Worm (Caenorhabditis elegans) whole organism, early embryonic: ENCODE data around the gene hacl-1.

Experiments used
- B0310.2 ChIP-seq: sonication (generic microtip); optimal IDR thresholded peaks from 2 replicates; lab custom pipeline; 2016; ENCODE audit warnings: mild to moderate bottlenecking, missing genetic modification characterization, missing compliant biosample characterization
- F13C5.2 ChIP-seq: sonication (generic microtip); optimal IDR thresholded peaks from 2 replicates; lab custom pipeline; 2017; ENCODE audit warnings: mild to moderate bottlenecking, missing genetic modification characterization, inconsistent platforms, missing compliant biosample characterization
- aly-1 ChIP-seq: sonication (generic microtip); optimal IDR thresholded peaks from 2 replicates; lab custom pipeline; 2016; ENCODE audit warnings: missing genetic modification characterization, missing compliant biosample characterization
- ama-1 ChIP-seq: fragments of 150-350 bp; optimal IDR thresholded peaks from 2 replicates; lab custom pipeline; 2014
- ceh-13 ChIP-seq: fragments of 200-800 bp; sonication (Bioruptor generic); optimal IDR thresholded peaks from 2 replicates; lab custom pipeline; 2018; ENCODE audit warnings: mild to moderate bottlenecking, missing genetic modification characterization, missing compliant biosample characterization
- ceh-36 ChIP-seq: sonication (generic microtip); optimal IDR thresholded peaks from 2 replicates; lab custom pipeline; 2016; ENCODE audit warnings: missing genetic modification characterization, inconsistent platforms, missing compliant biosample characterization
- ets-7 ChIP-seq: sonication (generic microtip); optimal IDR thresholded peaks from 2 replicates; lab custom pipeline; 2016; ENCODE audit warnings: missing genotype, missing genetic modification characterization, missing compliant biosample characterization
- flt-1 ChIP-seq: fragments of 200-800 bp; sonication (Bioruptor generic); IDR thresholded peaks from 2 replicates; pipeline ENCODE4 v1.3.6; 2022; ENCODE audit warnings: missing genetic modification characterization, missing compliant biosample characterization
- hmbx-1 ChIP-seq: sonication (generic microtip); optimal IDR thresholded peaks from 2 replicates; lab custom pipeline; 2016; ENCODE audit warnings: mild to moderate bottlenecking, missing genetic modification characterization, missing compliant biosample characterization
- hmg-4 ChIP-seq: fragments of 200-800 bp; sonication (Bioruptor generic); optimal IDR thresholded peaks from 2 replicates; lab custom pipeline; 2018; ENCODE audit warnings: mild to moderate bottlenecking, missing genetic modification characterization, missing compliant biosample characterization
- hnd-1 ChIP-seq: sonication (generic microtip); optimal IDR thresholded peaks from 2 replicates; lab custom pipeline; 2016; ENCODE audit warnings: missing genetic modification characterization, missing compliant biosample characterization
- pes-1 ChIP-seq: fragments of 200-800 bp; sonication (Bioruptor generic); IDR thresholded peaks from 2 replicates; pipeline ENCODE4 v1.3.6; 2022; ENCODE audit warnings: missing genetic modification reagents, missing genetic modification characterization, missing compliant biosample characterization
- scrt-1 ChIP-seq: fragments of 200-800 bp; sonication (Bioruptor generic); IDR thresholded peaks from 2 replicates; pipeline ENCODE4 v1.3.6; 2022; ENCODE audit warnings: missing genetic modification characterization, missing compliant biosample characterization
- sea-1 ChIP-seq: fragments of 200-800 bp; sonication (Bioruptor generic); conservative IDR thresholded peaks from 2 replicates; pipeline ENCODE4 v1.3.6; 2022; ENCODE audit warnings: missing genetic modification characterization, missing compliant biosample characterization
- tbx-11 ChIP-seq: fragments of 200-800 bp; sonication (Bioruptor generic); IDR thresholded peaks from 2 replicates; pipeline ENCODE4 v1.3.6; 2022; ENCODE audit warnings: missing genetic modification characterization, missing compliant biosample characterization
- tbx-37 ChIP-seq: fragments of 200-800 bp; sonication (Bioruptor generic); conservative IDR thresholded peaks from 2 replicates; pipeline ENCODE4 v1.3.6; 2022; ENCODE audit warnings: missing genetic modification reagents, missing genetic modification characterization, missing compliant biosample characterization
- tra-4 ChIP-seq: sonication (generic microtip); optimal IDR thresholded peaks from 2 replicates; lab custom pipeline; 2017; ENCODE audit warnings: missing genetic modification characterization, missing compliant biosample characterization

Gene hacl-1

ce11 chrII:11534429-11535099, 41.8 kb upstream of the hacl-1 start, which contains the start of gene Y62F5A.12:
TSS of gene Y62F5A.12 (minus strand) at chrII:11534479.
- peak; percentile 63 for TF ChIP-seq tbx-11 (GFP tag; lab: Robert Waterston, UW)
- TF ChIP-seq flt-1 (GFP tag; lab: Robert Waterston, UW), result peak; percentile 82
- TF ChIP-seq tbx-37 (GFP tag; lab: Robert Waterston, UW), result peak; percentile 86
- TF ChIP-seq hnd-1 (tag; lab: Kevin White, UChicago), result peak; percentile 36
- peak; percentile 86 for TF ChIP-seq pes-1 (GFP tag; lab: Robert Waterston, UW)
- TF ChIP-seq ceh-13, result peak; percentile 14
- peak; percentile 71; the same call in 1 of the 2 replicates for TF ChIP-seq scrt-1 (GFP tag; lab: Robert Waterston, UW)
- peak; percentile 79 for TF ChIP-seq sea-1 (GFP tag; lab: Robert Waterston, UW)
- TF ChIP-seq hmg-4 (GFP tag; lab: Kevin White, UChicago), result peak; percentile 13
- TF ChIP-seq ets-7 (tag; lab: Kevin White, UChicago), result peak; percentile 70

- no peak for TF ChIP-seq tra-4
- no peak for TF ChIP-seq flt-1 (GFP tag; lab: Robert Waterston, UW)
- TF ChIP-seq pes-1 (GFP tag; lab: Robert Waterston, UW), result no peak
- no peak for TF ChIP-seq sea-1 (GFP tag; lab: Robert Waterston, UW)
Measured at ce11 chrII:11533716-11534115, 41.0 kb upstream of the hacl-1 start, which contains the start of gene mdt-8. TSS of gene mdt-8 (minus strand) at chrII:11533816.

ce11 chrII:11526954-11527353, 34.2 kb upstream of the hacl-1 start, which contains the start of gene age-1:
TSS of gene age-1 (minus strand) at chrII:11527054.
- TF ChIP-seq B0310.2 (tag; lab: Kevin White, UChicago) (no peak), F13C5.2 (tag; lab: Kevin White, UChicago) (no peak), hnd-1 (tag; lab: Kevin White, UChicago) (no peak), hmg-4 (GFP tag; lab: Kevin White, UChicago) (no peak), ceh-36 (tag; lab: Kevin White, UChicago) (no peak), flt-1 (GFP tag; lab: Robert Waterston, UW) (no peak), tra-4 (no peak), sea-1 (GFP tag; lab: Robert Waterston, UW) (no peak)

- TF ChIP-seq scrt-1 (GFP tag; lab: Robert Waterston, UW), result no peak
- TF ChIP-seq tra-4, result no peak
- TF ChIP-seq B0310.2 (tag; lab: Kevin White, UChicago), result no peak
- TF ChIP-seq hmg-4 (GFP tag; lab: Kevin White, UChicago), result no peak
- TF ChIP-seq flt-1 (GFP tag; lab: Robert Waterston, UW), result no peak
- TF ChIP-seq hmbx-1, result no peak
- TF ChIP-seq ceh-36 (tag; lab: Kevin White, UChicago), result no peak
- TF ChIP-seq ets-7 (tag; lab: Kevin White, UChicago), result no peak
- no peak for TF ChIP-seq ama-1 (lab: Kevin White, UChicago)
- TF ChIP-seq tbx-11 (GFP tag; lab: Robert Waterston, UW), result no peak
- TF ChIP-seq ceh-13, result no peak
- TF ChIP-seq pes-1 (GFP tag; lab: Robert Waterston, UW), result no peak
- no peak for TF ChIP-seq hnd-1 (tag; lab: Kevin White, UChicago)
- TF ChIP-seq aly-1 (tag; lab: Kevin White, UChicago), result no peak
- no peak for TF ChIP-seq sea-1 (GFP tag; lab: Robert Waterston, UW)
- TF ChIP-seq F13C5.2 (tag; lab: Kevin White, UChicago), result no peak
- no peak for TF ChIP-seq tbx-37 (GFP tag; lab: Robert Waterston, UW)
Measured at ce11 chrII:11521300-11521699, 28.5 kb upstream of the hacl-1 start, which contains the start of gene Y62F5A.10. TSS of gene Y62F5A.10 (plus strand) at chrII:11521600.

ce11 chrII:11518184-11518583, 25.4 kb upstream of the hacl-1 start, which contains the start of gene B0334.10:
TSS of gene B0334.10 (plus strand) at chrII:11518484.
- TF ChIP-seq ceh-13, result no peak
- TF ChIP-seq ets-7 (tag; lab: Kevin White, UChicago), result no peak
- no peak for TF ChIP-seq flt-1 (GFP tag; lab: Robert Waterston, UW)
- no peak for TF ChIP-seq F13C5.2 (tag; lab: Kevin White, UChicago)
- TF ChIP-seq ceh-36 (tag; lab: Kevin White, UChicago), result no peak
- TF ChIP-seq hnd-1 (tag; lab: Kevin White, UChicago), result no peak
- no peak for TF ChIP-seq aly-1 (tag; lab: Kevin White, UChicago)

ce11 chrII:11514775-11515174, 22.0 kb upstream of the hacl-1 start, which contains the start of gene srh-44:
TSS of gene srh-44 (plus strand) at chrII:11515075.
- no peak for TF ChIP-seq scrt-1 (GFP tag; lab: Robert Waterston, UW)
- TF ChIP-seq sea-1 (GFP tag; lab: Robert Waterston, UW), result no peak
- TF ChIP-seq pes-1 (GFP tag; lab: Robert Waterston, UW), result no peak
- TF ChIP-seq ceh-36 (tag; lab: Kevin White, UChicago), result no peak
- no peak for TF ChIP-seq hmg-4 (GFP tag; lab: Kevin White, UChicago)
- no peak for TF ChIP-seq tra-4
- TF ChIP-seq ceh-13, result no peak
- TF ChIP-seq tbx-37 (GFP tag; lab: Robert Waterston, UW), result no peak
- no peak for TF ChIP-seq ama-1 (lab: Kevin White, UChicago)
- no peak for TF ChIP-seq hnd-1 (tag; lab: Kevin White, UChicago)
- no peak for TF ChIP-seq flt-1 (GFP tag; lab: Robert Waterston, UW)

ce11 chrII:11512921-11513320, 20.2 kb upstream of the hacl-1 start:
- TF ChIP-seq sea-1 (GFP tag; lab: Robert Waterston, UW) (no peak), F13C5.2 (tag; lab: Kevin White, UChicago) (no peak), B0310.2 (tag; lab: Kevin White, UChicago) (no peak)
